Fruit fly (Drosophila melanogaster) whole organism, pupa: Measurements from ENCODE around the gene CG6330.

Experiments
- CG10348 ChIP-seq: fragments of 200-800 bp; sonication (Bioruptor generic); IDR thresholded peaks from 2 replicates; pipeline ENCODE4 v1.3.6; 2022; ENCODE audit warnings: missing biosample characterization, missing genetic modification characterization
- CG12605 ChIP-seq: fragments of 200-800 bp; sonication (Bioruptor generic); IDR thresholded peaks from 2 replicates; pipeline ENCODE4 v1.3.6; 2022; ENCODE audit warnings: missing biosample characterization, missing genetic modification characterization
- CG13204 ChIP-seq: fragments of 200-800 bp; sonication (Bioruptor generic); optimal IDR thresholded peaks from 2 replicates; lab custom pipeline; 2018; ENCODE audit warnings: missing biosample characterization, mild to moderate bottlenecking, missing genetic modification characterization, moderate library complexity
- CG14655 ChIP-seq: fragments of 200-800 bp; sonication (Bioruptor generic); optimal IDR thresholded peaks from 3 replicates; lab custom pipeline; 2017; ENCODE audit warnings: mild to moderate bottlenecking, missing biosample characterization, missing genetic modification reagents, missing genetic modification characterization
- CG15710 ChIP-seq: fragments of 200-800 bp; sonication (Bioruptor generic); optimal IDR thresholded peaks from 2 replicates; lab custom pipeline; 2018; ENCODE audit warnings: missing biosample characterization, mild to moderate bottlenecking, missing genetic modification characterization, moderate library complexity
- CG17806 ChIP-seq: fragments of 200-800 bp; sonication (Bioruptor generic); optimal IDR thresholded peaks from 2 replicates; lab custom pipeline; 2018; ENCODE audit warnings: missing biosample characterization, mild to moderate bottlenecking, missing genetic modification characterization, moderate library complexity
- CG32121 ChIP-seq: fragments of 200-800 bp; sonication (Bioruptor generic); IDR thresholded peaks from 2 replicates; pipeline ENCODE4 v1.3.6; 2022; ENCODE audit warnings: missing biosample characterization, missing genetic modification characterization
- CG34367 ChIP-seq: fragments of 200-800 bp; sonication (Bioruptor generic); optimal IDR thresholded peaks from 2 replicates; lab custom pipeline; 2018; ENCODE audit warnings: missing biosample characterization, mild to moderate bottlenecking, missing genetic modification characterization
- CG4496 ChIP-seq: fragments of 200-800 bp; sonication (Bioruptor generic); IDR thresholded peaks from 3 replicates; pipeline ENCODE4 v1.3.6; 2022; ENCODE audit warnings: missing biosample characterization, missing genetic modification characterization
- CG8159 ChIP-seq: fragments of 200-800 bp; sonication (Bioruptor generic); optimal IDR thresholded peaks from 3 replicates; lab custom pipeline; 2018; ENCODE audit warnings: missing biosample characterization, mild to moderate bottlenecking, missing genetic modification characterization, moderate library complexity
- CG8301 ChIP-seq: fragments of 200-800 bp; sonication (Bioruptor generic); optimal IDR thresholded peaks from 2 replicates; lab custom pipeline; 2018; ENCODE audit warnings: missing biosample characterization, mild to moderate bottlenecking, missing genetic modification characterization
- CG9948 ChIP-seq: fragments of 200-800 bp; sonication (Bioruptor generic); optimal IDR thresholded peaks from 2 replicates; lab custom pipeline; 2018; ENCODE audit warnings: missing biosample characterization, mild to moderate bottlenecking, missing genetic modification characterization, moderate library complexity
- D1 ChIP-seq: fragments of 200-800 bp; sonication (Bioruptor generic); optimal IDR thresholded peaks from 2 replicates; lab custom pipeline; 2018; ENCODE audit warnings: missing biosample characterization, mild to moderate bottlenecking, missing genetic modification characterization, moderate library complexity
- EcR ChIP-seq: fragments of 200-800 bp; sonication (Bioruptor generic); optimal IDR thresholded peaks from 3 replicates; lab custom pipeline; 2019; ENCODE audit warnings: missing biosample characterization, missing genetic modification characterization, mild to moderate bottlenecking, moderate library complexity, missing genetic modification reagents
- Ets98B ChIP-seq: fragments of 200-800 bp; sonication (Bioruptor generic); IDR thresholded peaks from 2 replicates; pipeline ENCODE4 v1.3.6; 2022; ENCODE audit warnings: missing biosample characterization, missing genetic modification characterization
- Pif1A ChIP-seq: fragments of 200-800 bp; sonication (Bioruptor generic); optimal IDR thresholded peaks from 3 replicates; lab custom pipeline; 2016; ENCODE audit warnings: missing biosample characterization, missing genetic modification characterization
- Pif1B ChIP-seq: fragments of 200-800 bp; sonication (Bioruptor generic); optimal IDR thresholded peaks from 3 replicates; lab custom pipeline; 2016; ENCODE audit warnings: missing biosample characterization, missing genetic modification characterization
- Snoo ChIP-seq: fragments of 200-800 bp; sonication (Bioruptor generic); optimal IDR thresholded peaks from 3 replicates; lab custom pipeline; 2017; ENCODE audit warnings: missing biosample characterization, mild to moderate bottlenecking, missing genetic modification characterization, inconsistent platforms
- fd96Ca ChIP-seq: fragments of 200-800 bp; sonication (Bioruptor generic); IDR thresholded peaks from 3 replicates; pipeline ENCODE4 v1.3.6; 2022; ENCODE audit warnings: missing biosample characterization, missing genetic modification characterization
- gl ChIP-seq: fragments of 200-800 bp; sonication (Bioruptor generic); optimal IDR thresholded peaks from 2 replicates; lab custom pipeline; 2018; ENCODE audit warnings: missing biosample characterization, mild to moderate bottlenecking, missing genetic modification characterization
- rn ChIP-seq: fragments of 200-800 bp; sonication (Bioruptor generic); IDR thresholded peaks from 2 replicates; pipeline ENCODE4 v1.3.6; 2022; ENCODE audit warnings: missing biosample characterization, missing genetic modification characterization

The CG6330 gene

dm6 chr3R:26994532-26994931 is 36.2 kb upstream of the CG6330 start, which contains the start of gene TwdlC:
Gene TwdlC, plus strand, starts transcription at chr3R:26994832.
- TF ChIP-seq CG15710 (tag; lab: Kevin White, UChicago) (no peak), fd96Ca (GFP tag; lab: Robert Waterston, UW) (no peak), CG13204 (no peak), Pif1B (GFP tag; lab: Kevin White, UChicago) (no peak), CG9948 (no peak), Ets98B (no peak), EcR (GFP tag; lab: Kevin White, UChicago) (no peak), D1 (tag; lab: Kevin White, UChicago) (no peak), CG14655 (GFP tag; lab: Kevin White, UChicago) (no peak), CG8301 (tag; lab: Kevin White, UChicago) (no peak)
- TF ChIP-seq, all 21 proteins: peak for 0

DNA sequence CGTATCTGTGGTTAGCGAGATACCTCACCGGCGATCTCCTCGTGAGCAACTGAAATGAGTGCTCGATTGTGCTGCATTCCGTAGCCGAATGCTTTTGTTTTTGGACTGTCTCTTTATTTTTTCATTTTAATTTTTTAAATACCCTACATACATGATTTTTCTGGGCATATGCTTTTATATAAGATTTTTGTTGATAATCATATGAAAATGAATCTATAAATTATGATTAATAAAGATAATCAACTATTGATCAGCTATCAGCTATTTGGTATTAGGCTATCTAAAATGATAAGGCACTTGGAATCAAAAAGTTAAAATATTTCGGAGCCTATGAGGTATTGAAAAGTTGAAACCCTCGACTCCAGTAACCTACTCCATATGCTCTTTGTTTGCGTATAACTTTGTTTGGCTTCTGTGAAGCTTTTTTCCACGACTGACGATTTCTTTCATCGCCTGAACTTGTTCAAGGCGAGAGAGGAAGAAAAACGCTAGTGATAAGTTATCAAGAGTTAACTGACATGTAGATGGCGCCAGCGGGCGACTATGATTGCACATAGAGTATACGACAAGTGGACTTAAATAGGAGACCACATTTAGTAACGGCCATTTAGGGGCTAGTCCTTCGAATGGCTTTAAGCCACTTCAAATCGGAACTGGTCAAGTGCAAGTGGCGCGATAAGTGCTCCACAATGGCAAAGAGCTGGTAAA is 31.7 kb upstream of the CG6330 start, which contains the start of gene CG31076:
CG31076 (minus strand) TSS at position 51 of the 708 bp plus-strand sequence.
- TF ChIP-seq Ets98B (peak; percentile 46; the same call in 1 of the 2 replicates), CG14655 (GFP tag; lab: Kevin White, UChicago) (peak; percentile 33), CG13204 (no peak), Pif1B (GFP tag; lab: Kevin White, UChicago) (peak; percentile 46), CG12605 (GFP tag; lab: Robert Waterston, UW) (no peak), CG32121 (GFP tag; lab: Robert Waterston, UW) (peak; percentile 61; the same call in 1 of the 2 replicates), Snoo (tag; lab: Kevin White, UChicago) (peak; percentile 73), CG34367 (tag; lab: Kevin White, UChicago) (no peak), CG10348 (GFP tag; lab: Robert Waterston, UW) (no peak), CG8159 (tag; lab: Kevin White, UChicago) (peak; percentile 67), fd96Ca (GFP tag; lab: Robert Waterston, UW) (no peak), gl (tag; lab: Kevin White, UChicago) (peak; percentile 35), CG17806 (tag; lab: Kevin White, UChicago) (peak; percentile 52), EcR (GFP tag; lab: Kevin White, UChicago) (peak; percentile 85), Pif1A (GFP tag; lab: Kevin White, UChicago) (peak; percentile 75), CG9948 (no peak), CG15710 (tag; lab: Kevin White, UChicago) (peak; percentile 14), D1 (tag; lab: Kevin White, UChicago) (peak; percentile 23), CG4496 (no peak)

- peak; percentile 93 for TF ChIP-seq Ets98B
- TF ChIP-seq EcR (GFP tag; lab: Kevin White, UChicago): peak; percentile 60
- TF ChIP-seq Pif1B (GFP tag; lab: Kevin White, UChicago): peak; percentile 90
- TF ChIP-seq CG8159 (tag; lab: Kevin White, UChicago): peak; percentile 94
- peak; percentile 88 for TF ChIP-seq fd96Ca (GFP tag; lab: Robert Waterston, UW)
- peak; percentile 86 for TF ChIP-seq CG14655 (GFP tag; lab: Kevin White, UChicago)
- TF ChIP-seq CG32121 (GFP tag; lab: Robert Waterston, UW): peak; percentile 91
- TF ChIP-seq rn (GFP tag; lab: Robert Waterston, UW): peak; percentile 77
- peak; percentile 93 for TF ChIP-seq Pif1A (GFP tag; lab: Kevin White, UChicago)
- TF ChIP-seq CG17806 (tag; lab: Kevin White, UChicago): peak; percentile 95
- peak; percentile 87 for TF ChIP-seq CG9948
- TF ChIP-seq CG13204: no peak
- peak; percentile 73 for TF ChIP-seq gl (tag; lab: Kevin White, UChicago)
- TF ChIP-seq CG12605 (GFP tag; lab: Robert Waterston, UW): peak; percentile 98
- TF ChIP-seq CG15710 (tag; lab: Kevin White, UChicago): peak; percentile 85
- TF ChIP-seq D1 (tag; lab: Kevin White, UChicago): peak; percentile 84
- peak; percentile 73 for TF ChIP-seq CG10348 (GFP tag; lab: Robert Waterston, UW)
- peak; percentile 98 for TF ChIP-seq CG4496
- TF ChIP-seq Snoo (tag; lab: Kevin White, UChicago): peak; percentile 82
- peak; percentile 68 for TF ChIP-seq CG34367 (tag; lab: Kevin White, UChicago)
- peak; percentile 88 for TF ChIP-seq CG8301 (tag; lab: Kevin White, UChicago)
These were observed 30.2 kb upstream of the CG6330 start, which contains the start of gene CG31075 for dm6 chr3R:26988412-26988981. Gene CG31075, minus strand, starts transcription at chr3R:26988517.

dm6 chr3R:26987455-26987854 is 29.2 kb upstream of the CG6330 start:
- TF ChIP-seq CG14655 (GFP tag; lab: Kevin White, UChicago) (no peak), D1 (tag; lab: Kevin White, UChicago) (no peak), fd96Ca (GFP tag; lab: Robert Waterston, UW) (no peak), CG17806 (tag; lab: Kevin White, UChicago) (no peak), gl (tag; lab: Kevin White, UChicago) (no peak), CG4496 (no peak), Ets98B (no peak), CG9948 (no peak), Pif1B (GFP tag; lab: Kevin White, UChicago) (no peak), CG32121 (GFP tag; lab: Robert Waterston, UW) (no peak), Snoo (tag; lab: Kevin White, UChicago) (no peak), CG8301 (tag; lab: Kevin White, UChicago) (no peak), rn (GFP tag; lab: Robert Waterston, UW) (no peak)

dm6 chr3R:26984437-26984836 is 26.1 kb upstream of the CG6330 start:
- TF ChIP-seq CG14655 (GFP tag; lab: Kevin White, UChicago) (no peak), EcR (GFP tag; lab: Kevin White, UChicago) (no peak), CG8159 (tag; lab: Kevin White, UChicago) (no peak), CG34367 (tag; lab: Kevin White, UChicago) (no peak), Pif1B (GFP tag; lab: Kevin White, UChicago) (no peak), gl (tag; lab: Kevin White, UChicago) (no peak), CG12605 (GFP tag; lab: Robert Waterston, UW) (no peak), CG17806 (tag; lab: Kevin White, UChicago) (no peak), CG9948 (no peak), Snoo (tag; lab: Kevin White, UChicago) (no peak), CG8301 (tag; lab: Kevin White, UChicago) (no peak), D1 (tag; lab: Kevin White, UChicago) (no peak), CG13204 (no peak), CG32121 (GFP tag; lab: Robert Waterston, UW) (no peak)
